Worm (Caenorhabditis elegans): ENCODE data around the gene ZK757.1.

The ZK757.1 gene

ce11 chrIII:9871032-9871431 lies at the start of gene ZK757.1:
Gene ZK757.1 (minus strand): TSS chrIII:9871132.
- no peak for TF ChIP-seq dmd-4 (tag; optimal IDR thresholded peaks at IDR 0.05)
- TF ChIP-seq zag-1 (tag; optimal IDR thresholded peaks at IDR 0.05): no peak
- TF ChIP-seq unc-62 (GFP tag; optimal IDR thresholded peaks at IDR 0.05): no peak
- TF ChIP-seq peb-1 (tag; optimal IDR thresholded peaks at IDR 0.05): no peak
- no peak for TF ChIP-seq sma-3 (GFP tag; optimal IDR thresholded peaks at IDR 0.05)
- no peak for TF ChIP-seq nhr-12 (tag; optimal IDR thresholded peaks at IDR 0.05)
- TF ChIP-seq crh-2 (tag; optimal IDR thresholded peaks at IDR 0.05): no peak
- TF ChIP-seq alr-1 (tag; optimal IDR thresholded peaks at IDR 0.05): no peak
- no peak for TF ChIP-seq ceh-82 (tag; optimal IDR thresholded peaks at IDR 0.05)
- TF ChIP-seq ceh-16 (tag; optimal IDR thresholded peaks at IDR 0.05): no peak
- no peak for TF ChIP-seq lin-13 (GFP tag; optimal IDR thresholded peaks at IDR 0.05)

DNA sequence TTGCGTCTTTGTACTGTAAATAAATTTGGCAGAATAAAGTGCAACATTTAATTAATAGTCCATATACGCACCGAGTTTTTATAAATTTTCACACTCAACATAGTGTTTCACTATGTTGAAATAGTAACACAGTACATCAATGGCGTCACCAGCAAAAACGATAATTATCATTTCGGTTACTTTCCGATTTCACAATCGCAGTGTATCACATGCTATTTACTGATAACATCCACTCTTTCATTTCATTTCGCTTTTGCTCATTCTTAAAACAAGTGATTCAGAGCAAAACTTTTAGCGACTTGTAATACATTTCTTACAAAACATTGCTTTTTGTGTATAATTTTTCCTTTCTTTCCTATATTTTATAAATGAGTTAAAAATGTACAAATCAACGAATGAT lies 42.8 kb upstream of the ZK757.1 start, which contains the start of gene cbp-3:
TSS of gene cbp-3 (plus strand) at position 272 of the 400 bp plus-strand sequence.
- TF ChIP-seq nhr-77 (tag; optimal IDR thresholded peaks at IDR 0.05) (no peak), ama-1 (optimal IDR thresholded peaks at IDR 0.05) (no peak), C34F6.9 (tag; optimal IDR thresholded peaks at IDR 0.05) (no peak), skn-1 (tag; optimal IDR thresholded peaks at IDR 0.05) (no peak), nhr-6 (tag; optimal IDR thresholded peaks at IDR 0.05) (no peak), ZK546.5 (tag; optimal IDR thresholded peaks at IDR 0.05) (no peak), F13H6.1 (tag; optimal IDR thresholded peaks at IDR 0.05) (no peak), egl-27 (tag; optimal IDR thresholded peaks at IDR 0.05) (no peak), elt-1 (tag; optimal IDR thresholded peaks at IDR 0.05) (no peak), ztf-11 (tag; optimal IDR thresholded peaks at IDR 0.05) (no peak), nhr-129 (tag; optimal IDR thresholded peaks at IDR 0.05) (peak; percentile 5), crh-2 (tag; optimal IDR thresholded peaks at IDR 0.05) (peak; percentile 1), nhr-237 (tag; optimal IDR thresholded peaks at IDR 0.05) (no peak), gmeb-1 (tag; optimal IDR thresholded peaks at IDR 0.05) (no peak), ceh-82 (tag; optimal IDR thresholded peaks at IDR 0.05) (no peak), dmd-4 (tag; optimal IDR thresholded peaks at IDR 0.05) (no peak), sma-3 (GFP tag; optimal IDR thresholded peaks at IDR 0.05) (no peak), ztf-1 (GFP tag; conservative IDR thresholded peaks at IDR 0.05) (no peak), nhr-12 (tag; optimal IDR thresholded peaks at IDR 0.05) (no peak), alr-1 (tag; optimal IDR thresholded peaks at IDR 0.05) (no peak), fos-1 (tag; optimal IDR thresholded peaks at IDR 0.05) (peak; percentile 90), lin-11 (tag; optimal IDR thresholded peaks at IDR 0.05) (no peak)

DNA sequence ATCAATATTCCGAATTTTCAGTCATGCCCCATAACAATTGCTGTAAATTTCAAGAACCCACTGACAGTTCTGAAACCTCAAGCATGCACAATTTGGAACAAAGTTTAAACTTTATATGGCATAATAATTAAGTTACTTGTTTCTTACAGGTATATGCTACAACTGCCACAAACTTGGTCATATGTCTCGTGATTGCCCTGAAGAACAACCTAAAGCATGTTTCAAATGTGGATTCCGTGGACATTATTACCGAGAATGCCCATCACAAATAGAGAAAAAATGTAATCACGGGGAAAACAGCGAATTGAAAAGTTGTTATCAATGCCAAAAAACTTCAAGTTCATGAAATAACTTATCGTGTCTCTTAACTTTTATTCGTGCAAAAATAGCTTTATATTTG lies 42.1 kb upstream of the ZK757.1 start:
- TF ChIP-seq C34F6.9 (tag; optimal IDR thresholded peaks at IDR 0.05): no peak
- no peak for TF ChIP-seq mbf-1 (tag; optimal IDR thresholded peaks at IDR 0.05)
- no peak for TF ChIP-seq lin-39 (tag; optimal IDR thresholded peaks at IDR 0.05)
- no peak for TF ChIP-seq sma-9 (GFP tag; optimal IDR thresholded peaks at IDR 0.05)
- no peak for TF ChIP-seq sma-9 (tag; optimal IDR thresholded peaks at IDR 0.05)
- no peak for TF ChIP-seq ama-1 (optimal IDR thresholded peaks at IDR 0.05)
- no peak for TF ChIP-seq Y55F3AM.14 (GFP tag; optimal IDR thresholded peaks at IDR 0.05)
- TF ChIP-seq F13H6.1 (tag; optimal IDR thresholded peaks at IDR 0.05): no peak
- no peak for TF ChIP-seq ceh-82 (tag; optimal IDR thresholded peaks at IDR 0.05)
- TF ChIP-seq gmeb-1 (tag; optimal IDR thresholded peaks at IDR 0.05): no peak
- TF ChIP-seq nhr-6 (tag; optimal IDR thresholded peaks at IDR 0.05): no peak
- no peak for TF ChIP-seq ztf-11 (tag; optimal IDR thresholded peaks at IDR 0.05)

- TF ChIP-seq unc-55 (GFP tag; optimal IDR thresholded peaks at IDR 0.05) (no peak), gmeb-1 (tag; optimal IDR thresholded peaks at IDR 0.05) (peak; percentile 45)
Observed at ce11 chrIII:9912501-9912900, 41.6 kb upstream of the ZK757.1 start.

DNA sequence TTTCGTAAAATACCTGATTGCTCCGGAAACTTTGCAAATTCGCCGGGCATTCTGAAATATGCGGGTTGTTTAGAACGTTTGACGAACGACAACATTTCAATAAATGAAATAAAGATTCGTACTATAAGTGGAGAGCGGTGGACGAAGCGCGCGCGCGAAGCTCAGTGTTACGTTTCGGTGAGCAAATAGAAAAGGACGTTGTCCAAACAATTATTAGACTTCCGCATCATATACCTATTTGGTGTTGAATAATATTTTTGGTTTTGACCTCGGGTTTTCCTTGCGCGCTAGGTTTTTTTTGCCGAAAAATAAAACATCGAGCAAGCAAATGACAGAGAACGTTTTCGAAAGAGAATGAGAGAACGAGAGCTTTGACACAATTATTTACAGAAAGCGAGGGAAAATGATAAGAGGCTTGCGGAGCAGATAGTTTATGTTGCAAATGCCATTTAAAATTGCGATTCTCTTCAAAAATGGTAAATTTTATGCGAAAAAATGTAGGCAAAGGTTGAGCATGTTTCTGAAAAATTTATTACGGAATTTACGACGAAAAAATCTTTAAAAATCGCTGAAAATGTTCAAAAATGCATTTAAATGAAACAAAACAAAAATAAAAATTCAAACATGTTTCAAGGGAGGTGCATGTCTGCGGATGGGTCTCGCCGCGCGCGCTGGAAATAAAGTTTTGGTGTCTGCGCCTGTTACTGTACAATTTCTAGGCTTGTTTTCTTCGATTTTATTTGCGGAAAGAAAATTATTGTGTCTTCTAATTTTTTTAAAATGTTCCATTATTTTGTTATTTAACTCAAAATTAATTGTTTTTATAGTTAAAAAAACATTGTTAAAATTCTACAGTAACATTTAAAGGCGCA lies 39.9 kb upstream of the ZK757.1 start, which contains the start of the genes cyld-1 and F40F12.9:
TSS of gene cyld-1 (minus strand) at position 51 of the 872 bp plus-strand sequence.
TSS of gene F40F12.9 (plus strand) at position 721 of the 872 bp plus-strand sequence.
- TF ChIP-seq zag-1 (tag; optimal IDR thresholded peaks at IDR 0.05): no peak
- TF ChIP-seq fos-1 (tag; optimal IDR thresholded peaks at IDR 0.05): peak; percentile 55

Data from whole organism, L2 larva.